Fruit fly (Drosophila melanogaster): ENCODE measurements around the gene CG43702.

dm6 chr3L:21251381-21251780 lies 47.1 kb upstream of the CG43702 start:
- TF ChIP-seq usp (GFP tag; optimal IDR thresholded peaks at IDR 0.05) (no peak), Hr83 (GFP tag; optimal IDR thresholded peaks at IDR 0.05; ENCODE audit: poor library complexity, severe bottlenecking) (no peak), dmrt93B (GFP tag; optimal IDR thresholded peaks at IDR 0.05) (peak; percentile 10), CrebA (GFP tag; optimal IDR thresholded peaks at IDR 0.05; ENCODE audit: borderline replicate concordance) (no peak), Myc (optimal IDR thresholded peaks at IDR 0.05) (no peak), sage (GFP tag; optimal IDR thresholded peaks at IDR 0.05) (no peak), fru (GFP tag; optimal IDR thresholded peaks at IDR 0.05) (peak; percentile 70), psq (GFP tag; optimal IDR thresholded peaks at IDR 0.05) (peak; percentile 33), br (GFP tag; optimal IDR thresholded peaks at IDR 0.05) (peak; percentile 64)
